Worm (Caenorhabditis elegans) whole organism, dauer: ENCODE results near the gene F42F12.14.
"Not testable (repeated sequence)": the region's sequence is repeated elsewhere in the genome, so short reads cannot be mapped to it uniquely, and the experiment has no call there.

ENCODE experiments used
- unc-62 ChIP-seq: sonication (generic microtip); optimal IDR thresholded peaks from 2 replicates; lab custom pipeline; 2017; ENCODE audit warnings: missing biosample characterization, missing genetic modification reagents, missing genetic modification characterization

The F42F12.14 gene

DNA sequence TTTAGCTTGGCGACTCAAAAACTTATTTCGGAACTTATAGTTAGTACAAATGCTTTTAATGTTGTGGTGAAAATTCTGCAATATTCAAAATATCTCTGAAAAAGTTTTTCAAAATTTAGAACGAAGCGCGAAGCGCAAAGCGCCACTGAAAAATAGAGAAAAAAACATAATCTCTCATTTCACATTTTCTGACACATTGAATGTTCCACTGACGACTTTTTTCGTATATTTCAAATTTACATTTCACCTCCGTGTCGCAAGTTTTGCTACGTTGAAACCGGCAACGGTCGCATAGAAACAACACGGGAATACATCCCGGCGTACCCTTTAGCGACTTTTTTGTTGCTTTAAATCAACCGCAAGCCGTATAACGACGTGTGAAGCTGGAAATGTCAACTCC lies at the start of gene F42F12.14:
Gene F42F12.14, plus strand, starts transcription at position 301 of the 400 bp plus-strand sequence.
- no peak for TF ChIP-seq unc-62

DNA sequence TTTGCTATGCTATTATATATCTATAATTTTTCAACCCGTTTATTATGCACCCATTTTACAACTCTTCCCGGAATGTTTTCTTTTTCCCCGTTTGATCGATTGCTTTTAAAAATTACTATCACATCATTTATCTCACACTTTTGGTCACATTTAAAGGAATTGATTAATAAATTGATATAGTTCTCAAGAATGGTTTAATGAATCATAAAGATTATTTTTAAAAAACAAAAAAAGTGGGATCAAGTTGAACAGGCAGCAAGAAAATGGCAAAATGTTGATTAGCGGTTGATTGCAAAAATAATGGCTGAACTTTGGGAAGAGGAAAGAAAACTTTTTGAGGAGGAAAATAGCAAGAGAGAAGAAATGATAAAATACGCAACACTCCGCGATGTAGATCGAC lies 48.6 kb upstream of the F42F12.14 start, which contains the start of gene W06D11.5:
Gene W06D11.5, plus strand, starts transcription at position 301 of the 400 bp plus-strand sequence.
- TF ChIP-seq unc-62 = no peak

DNA sequence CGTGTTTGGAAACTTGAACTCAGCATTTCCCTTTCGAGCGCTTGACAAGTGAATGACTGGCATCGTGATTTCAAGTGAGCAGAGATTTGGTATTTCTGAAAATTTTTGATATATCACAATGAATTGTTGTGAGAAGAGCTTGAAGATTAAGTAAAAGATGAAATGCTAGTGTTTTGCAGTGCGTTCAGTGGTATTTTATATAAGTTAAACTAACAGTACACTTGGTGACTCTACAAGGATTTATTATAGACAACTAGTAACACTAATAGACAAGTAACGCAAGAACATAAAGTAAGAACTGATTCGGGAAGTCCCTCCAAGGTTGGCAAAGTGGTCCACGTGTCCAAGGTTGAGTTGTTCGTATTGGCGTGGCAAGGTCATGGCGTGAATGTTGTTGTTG lies 45.7 kb upstream of the F42F12.14 start, which contains the start of gene dot-1.3:
Gene dot-1.3, minus strand, starts transcription at position 101 of the 400 bp plus-strand sequence.
- TF ChIP-seq unc-62 = not testable (repeated sequence)

DNA sequence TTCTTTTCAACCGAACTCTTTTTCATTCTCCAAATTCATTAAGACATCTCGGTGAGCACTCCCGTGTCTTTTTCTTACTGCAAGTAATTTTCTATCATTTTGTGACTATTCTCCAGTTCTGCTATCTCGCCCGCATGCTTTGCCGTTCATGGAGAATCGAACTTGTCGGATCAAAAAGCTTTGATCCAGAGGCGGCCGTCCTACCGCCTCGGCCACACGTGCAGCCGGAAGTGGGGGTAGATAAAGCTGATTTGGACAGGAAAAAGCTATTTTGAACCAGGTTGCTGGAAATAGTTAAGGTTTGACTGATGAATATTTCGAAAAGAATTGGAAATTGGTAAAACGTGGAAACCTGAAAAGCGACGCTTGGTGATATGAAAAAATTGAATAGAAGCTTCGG lies 44.2 kb upstream of the F42F12.14 start:
- no peak for TF ChIP-seq unc-62

DNA sequence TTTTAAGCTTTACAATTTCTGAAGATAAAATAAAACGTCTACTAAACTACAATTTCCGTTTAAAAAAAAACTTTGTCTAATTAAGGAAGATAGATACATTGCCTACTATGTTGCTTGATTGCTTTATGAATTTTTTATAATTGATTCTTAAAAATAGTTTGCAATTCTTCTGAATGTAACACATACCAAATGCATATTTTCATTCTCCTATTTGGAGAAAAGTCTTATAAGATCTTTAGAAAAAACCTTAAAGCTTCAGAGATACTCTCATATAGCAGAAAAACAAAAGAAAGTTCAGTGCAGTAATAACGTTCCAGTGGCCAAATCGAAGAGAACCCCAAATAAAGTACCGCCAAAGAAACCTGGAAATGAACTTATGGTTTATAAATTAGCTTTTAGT lies 41.9 kb upstream of the F42F12.14 start, which contains the start of gene phf-32:
Gene phf-32, plus strand, starts transcription at position 301 of the 400 bp plus-strand sequence.
- TF ChIP-seq unc-62 = no peak

DNA sequence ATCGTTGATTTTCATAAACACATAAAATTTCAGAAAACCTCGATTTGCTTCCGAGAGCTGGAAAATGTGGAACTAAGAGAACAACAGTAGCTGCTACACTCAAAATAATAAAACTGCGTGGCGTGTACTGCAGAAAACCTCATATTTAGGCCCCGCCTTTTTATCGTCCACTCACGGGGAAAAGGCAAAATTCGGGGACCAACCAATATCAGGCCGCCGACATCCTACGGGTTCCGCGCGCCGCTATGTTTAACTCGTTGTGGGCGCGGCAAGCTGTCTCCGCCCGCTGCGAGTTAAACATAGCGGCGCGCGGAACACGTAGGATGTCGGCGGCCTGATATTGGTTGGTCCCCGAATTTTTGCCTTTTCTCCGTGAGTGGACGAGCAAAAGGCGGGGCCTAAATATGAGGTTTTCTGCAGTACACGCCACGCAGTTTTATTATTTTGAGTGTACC lies 40.4 kb upstream of the F42F12.14 start, which contains the start of gene F17A2.16:
Gene F17A2.16, plus strand, starts transcription at position 405 of the 455 bp plus-strand sequence.
- TF ChIP-seq unc-62 = not testable (repeated sequence)

DNA sequence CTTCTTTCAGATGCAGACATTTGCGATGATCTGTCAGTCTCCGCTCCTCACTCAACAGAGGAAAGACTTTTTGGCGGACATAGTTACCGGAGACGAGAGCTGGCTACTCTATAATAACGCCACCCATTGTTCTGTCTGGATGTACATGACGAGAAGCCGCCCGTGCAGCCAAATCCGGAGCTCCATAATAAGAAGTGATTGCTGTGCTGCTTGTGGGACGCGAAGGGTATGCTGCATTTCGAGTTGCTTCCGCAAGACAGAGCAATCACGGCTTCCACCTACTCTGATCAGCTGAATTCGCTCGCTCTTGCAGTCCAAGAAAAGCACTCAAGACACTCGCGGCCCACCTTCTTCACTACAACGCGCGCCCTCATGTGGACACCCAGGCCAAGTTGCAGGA lies 34.6 kb upstream of the F42F12.14 start:
- TF ChIP-seq unc-62 = no peak

DNA sequence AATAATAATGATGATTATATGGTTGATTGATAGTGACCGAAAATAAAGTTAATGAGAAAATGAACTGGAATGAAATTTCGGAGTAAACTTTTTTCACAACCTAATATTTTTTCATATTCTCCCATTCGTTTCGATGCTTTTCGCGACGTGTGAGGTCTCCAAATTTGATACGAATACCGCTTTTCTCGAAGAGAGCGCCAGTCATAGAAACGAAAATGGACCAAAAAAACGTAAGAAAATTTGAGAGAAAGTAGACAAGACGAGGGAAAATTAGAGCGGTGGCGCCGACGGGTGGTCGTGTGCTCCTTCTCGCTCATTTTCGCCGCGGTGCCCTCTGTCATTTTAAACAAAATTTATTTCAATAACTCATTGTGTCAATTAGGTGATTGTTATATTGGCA lies 34.0 kb upstream of the F42F12.14 start:
- TF ChIP-seq unc-62 = no peak

DNA sequence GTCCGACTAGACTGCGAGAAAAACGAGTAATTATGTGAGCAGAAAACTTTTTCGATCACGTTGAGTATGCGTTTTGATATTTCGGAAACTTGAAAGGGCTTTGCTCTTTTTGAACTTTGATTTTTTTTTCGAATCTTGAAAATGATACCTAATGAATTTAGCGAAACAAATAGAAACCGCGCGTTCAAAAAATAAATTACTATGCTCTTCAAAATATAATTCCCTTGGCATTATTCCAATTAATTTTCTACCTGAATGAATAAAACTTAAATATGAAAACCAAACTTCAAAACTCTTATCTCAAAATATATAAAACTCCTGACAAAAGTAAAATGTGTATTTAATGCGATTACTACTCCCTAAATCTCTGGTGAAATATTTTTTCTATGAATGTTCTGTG lies 33.2 kb upstream of the F42F12.14 start, which contains the start of gene xtr-2:
Gene xtr-2, plus strand, starts transcription at position 301 of the 400 bp plus-strand sequence.
- TF ChIP-seq unc-62 = no peak

DNA sequence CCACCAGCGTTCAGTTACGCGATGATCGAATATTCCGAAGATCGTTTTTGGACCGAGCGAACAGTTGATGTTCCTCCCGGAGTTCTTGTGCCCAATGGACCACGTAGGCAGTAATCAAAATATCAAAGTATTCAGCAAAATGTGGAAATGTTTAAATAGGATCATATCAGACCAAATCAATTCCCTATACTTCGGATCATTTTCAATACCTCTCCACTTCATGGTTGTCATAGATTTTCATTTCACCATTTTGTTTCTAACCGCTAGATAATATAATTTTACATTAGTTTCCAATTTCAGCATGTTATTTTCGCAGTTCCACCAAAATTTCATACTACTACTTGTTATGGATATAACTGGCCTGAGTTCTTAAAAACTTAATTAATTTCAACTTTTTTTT lies 30.9 kb upstream of the F42F12.14 start:
- no peak for TF ChIP-seq unc-62

DNA sequence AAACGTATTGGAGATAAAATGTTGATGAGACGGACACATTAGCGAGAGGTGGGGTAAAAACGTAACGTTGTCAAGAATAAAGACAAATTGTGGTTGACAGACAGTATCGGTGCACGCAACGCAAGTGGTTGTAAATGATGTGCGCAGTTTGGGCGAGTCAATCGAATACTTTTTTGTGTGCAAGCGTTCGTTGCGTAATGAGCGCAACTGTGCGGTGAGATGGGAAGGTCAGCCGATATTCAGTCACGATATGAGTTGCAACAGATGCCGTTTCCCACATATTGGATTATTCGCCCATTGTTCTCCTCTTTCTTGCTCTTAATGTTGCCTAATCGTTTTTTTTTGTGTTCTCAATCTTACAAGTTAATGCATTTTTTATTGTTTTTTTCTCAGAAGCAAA lies 27.7 kb upstream of the F42F12.14 start, which contains the start of gene ceh-40:
Gene ceh-40, minus strand, starts transcription at position 41 of the 400 bp plus-strand sequence.
- TF ChIP-seq unc-62 = no peak

DNA sequence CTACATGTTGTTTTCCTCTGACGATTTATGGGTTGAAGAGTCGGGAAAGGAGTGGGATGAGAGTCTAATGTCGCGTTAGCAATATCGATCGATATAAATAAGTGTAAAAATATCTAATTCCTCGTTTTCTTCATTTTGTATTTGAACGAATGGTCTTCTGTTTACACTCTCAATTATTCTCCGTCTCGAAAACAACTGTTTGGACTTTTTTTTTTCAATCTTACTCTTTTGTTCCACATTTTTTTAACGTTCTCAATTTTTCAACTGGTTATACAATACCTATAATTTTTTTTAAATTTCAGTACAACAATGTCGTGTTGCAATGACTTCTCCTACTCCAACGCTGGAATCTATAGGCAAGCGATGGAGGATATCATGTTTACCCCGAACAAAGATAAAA lies 27.1 kb upstream of the F42F12.14 start, which contains the start of gene F17A2.13:
Gene F17A2.13, plus strand, starts transcription at position 301 of the 400 bp plus-strand sequence.
- TF ChIP-seq unc-62 = no peak

DNA sequence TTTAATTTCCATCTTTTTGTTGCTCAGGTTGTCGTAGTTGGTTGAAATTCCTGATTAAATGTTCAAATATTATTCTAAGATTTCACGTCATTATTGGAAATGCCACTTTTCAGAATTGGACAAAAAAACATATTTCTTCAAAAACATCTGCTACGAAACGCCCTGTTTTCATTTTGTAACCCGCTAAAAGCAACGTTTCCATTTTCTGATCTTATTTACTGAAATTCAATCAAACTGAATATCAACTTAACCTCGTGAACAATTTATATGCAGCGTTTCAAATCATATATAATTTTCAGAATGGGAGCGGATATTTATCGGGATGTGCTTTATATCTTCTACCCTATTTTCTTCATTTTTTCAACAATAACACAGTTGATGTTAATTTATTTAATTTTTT lies 25.0 kb upstream of the F42F12.14 start, which contains the start of gene srd-40:
Gene srd-40, plus strand, starts transcription at position 301 of the 400 bp plus-strand sequence.
- TF ChIP-seq unc-62 = no peak

DNA sequence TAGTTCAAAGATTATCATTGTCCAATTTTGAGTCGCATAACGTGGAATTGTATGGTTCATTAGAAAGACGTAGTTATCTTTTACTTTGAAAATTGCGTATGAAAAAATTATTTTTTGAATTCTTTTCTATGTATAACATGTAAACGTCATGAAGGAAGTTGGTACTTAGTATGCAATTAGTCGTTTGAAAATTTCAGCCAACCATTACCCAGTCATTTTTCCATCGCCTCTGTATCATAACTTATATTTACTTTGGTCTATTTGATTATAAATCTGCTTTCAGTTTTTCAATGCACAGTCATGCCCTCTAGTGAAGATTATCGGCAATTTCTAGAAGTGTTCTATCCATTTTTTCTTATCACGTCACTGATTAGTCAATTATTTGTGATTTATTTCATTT lies 22.0 kb upstream of the F42F12.14 start, which contains the start of gene srd-41:
Gene srd-41, plus strand, starts transcription at position 301 of the 400 bp plus-strand sequence.
- no peak for TF ChIP-seq unc-62

DNA sequence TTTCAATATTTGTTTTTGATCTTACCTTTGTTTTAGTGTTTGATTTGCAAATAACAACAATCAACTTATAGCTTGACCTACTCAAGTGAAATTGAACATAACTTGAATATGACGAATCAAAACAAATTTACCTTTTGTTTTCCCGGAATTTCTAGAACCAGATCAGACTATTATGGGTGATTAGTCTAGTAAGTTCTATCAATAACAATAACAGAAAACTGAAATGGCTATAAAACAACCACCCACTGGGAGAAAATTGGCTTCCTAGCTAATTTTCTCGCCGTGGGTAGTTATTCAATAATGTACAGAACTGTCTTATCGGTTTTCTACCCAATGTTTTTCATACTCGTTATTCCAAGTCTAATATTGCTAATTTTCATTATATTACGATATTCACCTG lies 19.8 kb upstream of the F42F12.14 start, which contains the start of gene srd-45:
Gene srd-45, plus strand, starts transcription at position 301 of the 400 bp plus-strand sequence.
- TF ChIP-seq unc-62 = no peak

DNA sequence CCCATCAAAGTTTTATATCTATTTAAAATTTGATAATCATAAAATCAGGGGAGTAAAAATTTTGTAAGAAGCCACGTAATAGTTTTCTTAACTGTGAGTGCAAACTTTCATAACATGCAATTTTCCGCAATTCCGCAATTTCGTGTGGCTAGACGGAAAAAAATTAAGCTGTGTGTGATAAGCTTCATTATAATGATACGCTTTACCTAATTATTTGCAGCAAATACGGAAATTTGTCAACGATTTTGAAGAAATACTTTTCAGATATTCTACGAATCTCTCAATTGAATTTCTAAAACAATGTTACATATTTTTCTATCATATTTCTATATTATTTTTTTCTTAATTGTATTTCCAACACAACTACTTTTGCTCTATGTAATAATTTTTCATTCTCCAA lies 16.6 kb upstream of the F42F12.14 start, which contains the start of gene srd-46:
Gene srd-46, plus strand, starts transcription at position 301 of the 400 bp plus-strand sequence.
- TF ChIP-seq unc-62 = no peak

DNA sequence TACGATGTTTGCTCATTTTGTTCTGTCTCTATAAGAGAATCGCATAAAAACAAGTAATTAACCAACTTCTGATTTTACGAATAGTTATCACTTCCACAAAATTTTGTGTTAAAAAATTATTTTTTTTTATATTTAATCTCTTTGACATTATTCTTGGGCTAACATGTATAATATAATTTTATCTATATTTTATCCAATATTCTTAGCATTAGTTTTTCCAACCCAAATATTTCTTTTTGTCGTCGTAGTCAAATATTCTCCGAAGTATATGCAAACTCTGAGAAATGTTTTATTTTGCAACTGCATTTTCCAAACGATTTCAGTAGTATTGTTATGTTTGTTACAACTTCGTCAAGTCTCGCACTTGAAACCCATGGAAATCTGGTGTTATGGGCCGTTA lies 14.9 kb upstream of the F42F12.14 start, which contains the start of gene srd-47:
Gene srd-47, plus strand, starts transcription at position 164 of the 400 bp plus-strand sequence.
- TF ChIP-seq unc-62 = no peak

DNA sequence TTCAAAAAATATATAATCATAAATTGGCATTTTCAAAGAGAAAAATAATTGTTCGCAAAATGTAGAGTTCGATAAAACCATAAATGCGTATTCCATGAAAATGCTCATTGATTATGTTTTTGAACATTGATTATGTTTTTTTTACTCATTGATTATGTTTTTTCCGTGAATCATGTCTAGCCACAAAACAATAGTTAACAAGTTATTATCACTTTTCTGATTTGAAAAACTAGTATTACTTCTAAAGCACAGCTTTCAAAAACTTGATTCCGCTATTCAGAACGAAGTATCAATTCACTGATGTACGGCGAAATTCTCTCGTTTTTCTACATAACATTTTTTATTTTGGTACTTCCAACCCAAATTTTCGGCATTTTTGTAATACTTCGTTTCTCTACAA lies 12.6 kb upstream of the F42F12.14 start, which contains the start of gene srd-48:
Gene srd-48, plus strand, starts transcription at position 301 of the 400 bp plus-strand sequence.
- no peak for TF ChIP-seq unc-62
